Worm (Caenorhabditis elegans) whole organism, mixed stage, embryonic: ENCODE results near the gene Y53G8B.2.

Experiments
- M03D4.4 ChIP-seq: sonication (generic microtip); optimal IDR thresholded peaks from 2 replicates; lab custom pipeline; 2017; ENCODE audit warnings: mild to moderate bottlenecking, missing genetic modification characterization, missing compliant biosample characterization
- elt-3 ChIP-seq: fragments of 150-350 bp; optimal IDR thresholded peaks from 2 replicates; lab custom pipeline; 2014; ENCODE audit warnings: missing biosample characterization, missing genetic modification characterization
- pha-4 ChIP-seq: fragments of 150-350 bp; optimal IDR thresholded peaks from 2 replicates; lab custom pipeline; 2018; ENCODE audit warnings: missing biosample characterization, missing genetic modification reagents, missing genetic modification characterization
- unc-62 ChIP-seq: fragments of 150-350 bp; optimal IDR thresholded peaks from 2 replicates; lab custom pipeline; 2014; ENCODE audit warnings: missing biosample characterization, missing genetic modification reagents, missing genetic modification characterization

DNA sequence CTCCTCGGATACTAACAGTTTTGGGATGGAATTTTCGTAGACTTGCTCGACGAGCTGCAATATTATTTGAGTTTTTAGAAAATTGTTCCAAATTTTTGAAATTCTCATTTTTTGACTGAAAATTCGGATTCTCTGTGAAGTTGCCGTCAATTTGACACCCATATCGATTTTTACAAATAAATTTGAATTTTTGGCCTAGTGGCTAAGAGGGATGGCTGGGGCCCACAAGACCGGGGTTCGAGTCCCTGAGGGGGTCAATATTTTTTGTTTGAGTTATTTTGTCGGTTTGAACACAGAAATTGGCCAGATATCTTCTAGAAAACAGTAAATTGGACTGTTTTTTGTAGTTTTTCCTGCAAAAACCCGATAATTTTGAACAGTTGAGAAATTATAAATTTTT, 6.9 kb upstream of the Y53G8B.2 start:
- TF ChIP-seq elt-3 (tag; lab: Kevin White, UChicago) = no peak
- no peak for TF ChIP-seq M03D4.4 (tag; lab: Kevin White, UChicago)
- TF ChIP-seq pha-4 (tag; lab: Kevin White, UChicago) = no peak
- no peak for TF ChIP-seq unc-62
